Fruit fly (Drosophila melanogaster) whole organism: Measurements from ENCODE around the gene P5cr.
A peak's percentile ranks its signal among the peaks of the same experiment; 100 is the strongest.

Experiments used
- CG8478 ChIP-seq: fragments of >200 bp; optimal IDR thresholded peaks from 2 replicates; lab custom pipeline; 2018; ENCODE audit warnings: inconsistent platforms
- Dll ChIP-seq: fragments of >200 bp; optimal IDR thresholded peaks from 2 replicates; lab custom pipeline; 2017
- EcR ChIP-seq, 2 experiments: fragments of >200 bp; optimal IDR thresholded peaks; 2 replicates each; lab custom pipeline; 2017; ENCODE audit warnings: missing biosample characterization in 2 of 2, missing genetic modification characterization in 2 of 2, missing genetic modification reagents in 2 of 2
- pan ChIP-seq: fragments of >200 bp; optimal IDR thresholded peaks from 2 replicates; lab custom pipeline; 2017
- psq ChIP-seq: fragments of >200 bp; optimal IDR thresholded peaks from 2 replicates; lab custom pipeline; 2017
- usp ChIP-seq: fragments of >200 bp; optimal IDR thresholded peaks from 2 replicates; lab custom pipeline; 2017; ENCODE audit warnings: missing biosample characterization, missing genetic modification characterization, mixed read lengths

The P5cr gene

DNA sequence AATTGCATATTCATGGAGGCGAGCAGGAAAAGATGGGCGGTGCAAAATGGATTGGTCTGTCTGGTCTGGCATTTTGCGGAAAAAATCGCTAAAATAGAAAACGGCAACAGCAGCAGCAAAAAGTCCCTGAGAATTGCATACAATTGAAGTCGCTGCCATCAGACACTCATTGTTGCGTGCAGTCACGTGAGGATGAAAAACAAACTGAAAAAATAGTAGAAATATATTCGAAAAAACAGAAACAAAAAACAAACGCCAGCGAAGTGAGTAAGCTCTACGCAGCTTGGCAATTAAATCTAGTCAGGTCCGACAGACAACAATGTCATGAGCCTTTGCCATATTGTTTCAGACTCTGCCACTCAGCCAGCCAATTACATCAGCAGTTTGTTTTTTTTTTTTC lies 30.6 kb downstream of the P5cr start:
- no peak for TF ChIP-seq psq (lab: Kevin White, UChicago)
- no peak for TF ChIP-seq CG8478 (lab: Kevin White, UChicago)
- TF ChIP-seq EcR (GFP tag; optimal IDR thresholded peaks at IDR 0.05; lab: Kevin White, UChicago), result no peak
- no peak for TF ChIP-seq pan (lab: Kevin White, UChicago)
- no peak for TF ChIP-seq usp (GFP tag; lab: Kevin White, UChicago)
- no peak for TF ChIP-seq Dll (lab: Kevin White, UChicago)

DNA sequence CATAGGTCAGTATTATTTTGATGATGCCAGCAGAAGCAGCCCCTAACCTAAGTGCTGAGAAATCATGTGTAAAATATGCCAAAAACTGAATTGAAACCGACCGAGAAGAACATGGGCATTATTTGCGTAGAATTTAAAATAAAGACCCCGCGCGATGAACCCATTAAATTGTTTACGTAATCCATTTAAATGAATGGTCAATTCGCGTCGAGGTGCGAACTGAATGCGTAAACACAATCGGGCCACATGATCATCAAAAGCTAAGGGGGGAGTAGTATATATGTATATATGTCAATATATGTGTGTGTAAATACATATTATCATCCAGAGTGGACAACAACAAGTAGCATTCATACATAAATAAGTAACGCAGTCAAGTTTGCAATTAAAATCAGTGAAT lies 31.4 kb downstream of the P5cr start:
- no peak for TF ChIP-seq pan (lab: Kevin White, UChicago)
- no peak for TF ChIP-seq usp (GFP tag; lab: Kevin White, UChicago)
- TF ChIP-seq CG8478 (lab: Kevin White, UChicago), result no peak
- TF ChIP-seq Dll (lab: Kevin White, UChicago), result no peak
- TF ChIP-seq psq (lab: Kevin White, UChicago), result no peak
- TF ChIP-seq EcR (GFP tag; optimal IDR thresholded peaks at IDR 0.05; lab: Kevin White, UChicago), result no peak

DNA sequence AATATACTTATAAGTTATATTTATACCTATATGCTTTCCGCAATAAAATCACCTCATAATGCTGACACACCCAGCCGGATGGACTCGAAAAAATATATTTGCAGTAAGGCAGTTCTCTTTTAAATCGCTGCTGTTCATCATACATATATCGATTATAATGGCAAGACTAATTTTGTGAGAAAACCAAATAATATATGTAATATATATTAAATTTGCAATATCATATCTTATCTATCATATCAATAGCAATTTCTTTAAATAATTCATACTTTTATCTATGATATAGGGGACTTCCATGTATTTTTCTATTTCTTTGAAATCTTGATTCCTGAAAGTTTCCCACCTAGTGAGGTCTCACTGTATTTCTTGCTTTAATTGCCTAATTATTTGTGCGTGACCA lies 33.8 kb downstream of the P5cr start:
- no peak for TF ChIP-seq pan (lab: Kevin White, UChicago)
- no peak for TF ChIP-seq Dll (lab: Kevin White, UChicago)
- TF ChIP-seq psq (lab: Kevin White, UChicago), result no peak
- TF ChIP-seq usp (GFP tag; lab: Kevin White, UChicago), result no peak
- TF ChIP-seq EcR (GFP tag; optimal IDR thresholded peaks at IDR 0.05; lab: Kevin White, UChicago), result no peak
- no peak for TF ChIP-seq CG8478 (lab: Kevin White, UChicago)

DNA sequence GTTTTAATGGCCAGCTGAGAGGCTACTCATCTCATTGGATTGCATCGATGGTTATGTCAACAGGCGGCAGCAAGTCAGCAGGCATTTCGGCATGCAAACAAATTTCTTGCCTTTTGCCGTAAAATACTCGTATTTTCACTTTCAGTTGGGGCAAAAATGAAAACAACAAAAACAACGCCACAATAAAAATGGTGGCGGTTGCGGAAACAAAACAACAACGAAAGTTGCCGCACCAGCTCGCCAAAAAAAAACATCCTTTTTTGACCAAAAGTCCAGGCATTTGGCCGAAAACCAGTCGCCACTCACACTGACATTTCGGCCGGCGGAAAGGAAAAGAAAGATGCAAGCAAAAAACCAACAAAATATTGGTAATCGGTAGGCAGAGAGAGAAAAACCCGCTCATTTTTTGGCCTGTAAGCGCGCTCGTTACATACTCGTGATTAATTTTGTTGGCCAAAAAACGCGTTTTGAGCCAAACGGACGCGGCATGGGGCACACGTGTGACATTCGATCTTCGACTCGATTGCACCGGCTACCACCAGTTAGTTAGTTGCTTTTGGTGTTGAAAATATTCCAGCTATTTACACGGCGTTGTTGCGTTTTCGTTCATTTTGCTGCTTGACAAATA lies 35.4 kb downstream of the P5cr start:
- TF ChIP-seq Dll (lab: Kevin White, UChicago), result no peak
- no peak for TF ChIP-seq CG8478 (lab: Kevin White, UChicago)
- TF ChIP-seq usp (GFP tag; lab: Kevin White, UChicago), result no peak
- no peak for TF ChIP-seq pan (lab: Kevin White, UChicago)
- no peak for TF ChIP-seq psq (lab: Kevin White, UChicago)
- TF ChIP-seq EcR (GFP tag; optimal IDR thresholded peaks at IDR 0.05; lab: Kevin White, UChicago), result no peak

DNA sequence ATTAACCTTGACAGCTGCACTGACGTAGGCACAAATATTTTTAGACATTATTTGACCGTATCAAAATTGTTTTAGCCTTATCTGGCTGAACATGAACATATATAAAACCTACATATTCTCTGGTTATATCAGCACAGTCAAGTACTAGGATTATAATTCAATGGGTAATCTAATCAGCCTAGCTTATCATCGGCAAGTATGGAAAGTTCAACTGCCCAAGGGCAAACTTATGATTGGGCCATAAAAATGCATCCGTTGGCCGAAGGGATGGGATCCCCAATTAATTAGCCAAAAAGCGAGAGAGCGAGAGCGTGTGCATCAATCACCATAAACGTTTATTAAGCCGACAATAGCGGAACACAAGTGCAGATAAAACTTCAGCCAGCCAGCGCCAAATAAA lies 36.7 kb downstream of the P5cr start:
- TF ChIP-seq pan (lab: Kevin White, UChicago) (no peak), EcR (GFP tag; optimal IDR thresholded peaks at IDR 0.05; lab: Kevin White, UChicago) (no peak), CG8478 (lab: Kevin White, UChicago) (no peak), usp (GFP tag; lab: Kevin White, UChicago) (no peak), psq (lab: Kevin White, UChicago) (no peak)

DNA sequence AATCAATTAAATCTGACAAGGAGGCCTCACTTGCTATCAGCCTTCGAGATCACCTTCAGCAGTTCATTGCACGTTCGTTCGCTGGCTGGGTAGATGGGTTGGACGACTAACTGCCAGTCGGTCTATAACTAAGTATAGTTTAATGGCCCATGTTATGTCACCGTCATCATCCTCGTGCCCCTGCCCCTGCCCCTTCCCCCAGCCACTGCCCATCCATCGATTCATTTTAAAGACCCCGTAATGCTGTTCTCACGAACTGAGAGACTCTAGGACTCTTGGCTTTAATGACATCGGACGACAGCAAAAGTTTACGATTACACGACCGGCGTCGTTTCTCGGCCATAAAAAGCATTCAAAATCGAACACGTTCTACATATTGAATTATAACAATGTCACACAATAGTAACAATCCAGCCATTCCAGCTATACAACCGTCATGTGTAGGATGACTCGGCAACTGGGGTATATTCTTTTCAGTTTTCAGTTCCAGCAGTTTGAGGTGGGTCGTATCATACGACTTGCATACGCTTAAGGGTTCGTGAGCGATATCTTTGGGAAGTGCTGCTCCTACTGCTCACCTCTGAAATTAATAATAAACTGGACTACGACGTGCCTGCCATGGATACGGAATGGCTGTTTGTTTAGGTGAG lies 38.4 kb downstream of the P5cr start:
- TF ChIP-seq pan (lab: Kevin White, UChicago), result no peak
- no peak for TF ChIP-seq usp (GFP tag; lab: Kevin White, UChicago)
- no peak for TF ChIP-seq CG8478 (lab: Kevin White, UChicago)
- no peak for TF ChIP-seq EcR (GFP tag; optimal IDR thresholded peaks at IDR 0.05; lab: Kevin White, UChicago)
- no peak for TF ChIP-seq psq (lab: Kevin White, UChicago)
- TF ChIP-seq Dll (lab: Kevin White, UChicago), result no peak

DNA sequence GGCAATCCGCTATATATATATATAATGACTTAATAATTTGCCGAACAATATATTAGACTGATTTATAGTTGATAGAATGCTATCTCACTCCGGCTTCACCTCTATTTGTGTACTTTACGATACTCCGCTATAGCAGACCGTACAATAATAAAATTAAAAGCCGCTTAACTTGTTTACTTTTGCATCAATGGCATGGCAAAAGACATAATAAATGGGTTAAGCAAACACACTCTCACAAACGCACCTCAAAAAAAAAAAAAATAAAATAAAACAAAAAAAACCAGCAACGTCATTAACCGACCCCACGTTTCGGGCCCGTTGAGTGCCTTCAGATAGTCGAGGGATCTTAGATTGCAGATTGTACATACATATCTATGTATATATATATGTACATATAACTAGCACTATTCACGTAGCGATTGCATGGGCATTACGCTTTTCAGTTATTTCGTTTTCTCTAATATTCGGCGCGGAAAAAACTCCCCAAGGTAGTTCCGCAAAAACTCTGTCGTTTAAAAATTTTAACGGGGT lies 39.2 kb downstream of the P5cr start:
- TF ChIP-seq psq (lab: Kevin White, UChicago) (no peak), CG8478 (lab: Kevin White, UChicago) (no peak), EcR (GFP tag; optimal IDR thresholded peaks at IDR 0.05; lab: Kevin White, UChicago) (no peak), pan (lab: Kevin White, UChicago) (no peak), usp (GFP tag; lab: Kevin White, UChicago) (no peak), Dll (lab: Kevin White, UChicago) (no peak)

DNA sequence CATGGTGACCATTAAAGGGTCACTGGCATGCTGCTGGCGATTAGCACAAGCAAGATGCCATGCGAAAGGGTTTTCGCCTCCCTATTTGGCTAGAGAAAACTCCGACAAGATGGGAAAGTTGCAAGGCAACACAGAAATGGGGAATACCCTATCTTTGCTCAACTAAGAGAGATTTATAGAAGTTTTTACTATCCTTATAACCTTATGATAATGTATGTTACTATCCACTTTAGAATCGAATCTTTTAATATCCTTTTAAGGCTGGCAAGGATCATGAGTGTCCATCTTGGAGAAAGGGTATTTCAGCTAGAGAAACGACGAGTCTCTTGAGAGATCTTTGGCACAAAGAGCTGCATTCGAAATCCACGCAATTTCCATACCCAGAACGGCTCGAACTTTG lies 41.0 kb downstream of the P5cr start:
- TF ChIP-seq psq (lab: Kevin White, UChicago) (no peak), CG8478 (lab: Kevin White, UChicago) (no peak), Dll (lab: Kevin White, UChicago) (no peak), usp (GFP tag; lab: Kevin White, UChicago) (no peak), EcR (GFP tag; optimal IDR thresholded peaks at IDR 0.05; lab: Kevin White, UChicago) (no peak), pan (lab: Kevin White, UChicago) (no peak)

DNA sequence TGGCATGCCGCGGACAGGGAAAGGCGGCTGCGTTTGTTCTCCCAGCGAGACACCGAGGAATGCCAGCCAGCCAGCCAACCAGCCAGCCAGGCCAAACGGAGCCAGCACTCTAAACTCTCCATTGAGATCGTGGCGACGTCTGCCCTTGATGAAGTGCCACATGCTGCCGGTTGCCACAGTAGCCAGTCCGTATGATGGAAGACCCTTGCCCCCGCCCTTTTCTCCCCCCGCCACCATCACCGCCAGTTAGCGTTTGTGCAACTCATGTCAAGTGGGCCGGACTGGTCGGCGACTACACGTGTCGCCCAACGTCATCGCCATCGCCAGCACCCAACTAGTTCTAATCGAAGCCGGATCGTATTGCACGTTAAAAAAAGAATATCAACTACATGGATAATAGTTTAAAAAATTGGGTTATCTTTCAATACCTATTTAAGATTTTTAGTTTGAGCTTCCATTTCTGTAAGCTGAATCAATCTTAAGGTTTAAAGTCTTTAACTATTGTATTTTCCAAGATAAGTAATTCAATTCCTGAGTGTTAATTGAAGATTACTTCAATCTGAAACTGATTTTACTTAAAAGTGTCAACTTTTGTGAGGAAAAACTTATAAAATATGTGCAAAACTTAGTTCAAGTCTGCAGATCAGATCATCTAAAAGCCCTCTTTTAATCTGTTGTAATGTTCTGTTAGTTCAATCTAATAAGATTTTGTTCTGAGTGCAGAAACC lies 41.7 kb downstream of the P5cr start:
- TF ChIP-seq usp (GFP tag; lab: Kevin White, UChicago) (no peak), Dll (lab: Kevin White, UChicago) (no peak), EcR (GFP tag; optimal IDR thresholded peaks at IDR 0.05; lab: Kevin White, UChicago) (no peak), psq (lab: Kevin White, UChicago) (no peak), pan (lab: Kevin White, UChicago) (no peak), CG8478 (lab: Kevin White, UChicago) (no peak)

DNA sequence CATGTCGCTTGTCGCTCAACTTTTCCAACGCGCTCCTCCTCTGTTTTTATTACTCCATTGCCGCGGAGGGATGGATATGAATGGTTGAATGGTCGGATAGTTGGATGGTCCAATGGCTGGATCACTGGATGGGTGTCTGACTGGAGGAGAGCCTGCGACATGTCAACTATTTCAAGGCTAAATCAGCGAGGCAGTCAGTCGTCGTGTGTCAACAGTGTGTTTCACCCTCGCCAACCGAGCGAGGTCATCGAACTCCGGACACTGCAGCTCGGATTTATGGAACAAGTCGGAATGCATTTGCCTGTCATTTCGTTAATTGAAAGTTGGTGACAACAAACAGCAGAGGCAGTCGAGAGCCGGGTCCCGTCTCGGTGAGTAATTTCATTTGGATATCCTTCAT lies 43.2 kb downstream of the P5cr start:
- TF ChIP-seq EcR (GFP tag; optimal IDR thresholded peaks at IDR 0.05; lab: Kevin White, UChicago) (peak in 1 of 2 experiments; percentile 17), usp (GFP tag; lab: Kevin White, UChicago) (no peak), Dll (lab: Kevin White, UChicago) (no peak)

DNA sequence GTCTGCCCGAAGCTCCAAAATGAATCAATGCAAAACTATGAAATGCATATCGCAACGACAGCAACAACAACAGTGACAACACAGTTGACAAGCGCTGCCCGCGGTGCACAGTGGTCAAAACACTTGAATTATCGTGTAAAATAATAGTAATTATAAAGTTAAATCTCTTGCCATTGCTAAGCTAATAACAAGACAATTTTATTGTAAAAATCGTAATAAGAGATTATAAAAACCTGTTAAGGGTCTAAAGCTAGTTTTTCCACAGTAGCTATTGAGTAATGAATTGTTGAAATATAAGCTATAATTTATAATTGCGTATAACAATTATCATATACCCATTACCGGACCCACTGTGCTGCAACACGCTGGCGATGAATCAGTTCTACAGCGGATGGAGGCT lies 44.3 kb downstream of the P5cr start:
- TF ChIP-seq usp (GFP tag; lab: Kevin White, UChicago) (no peak), EcR (GFP tag; optimal IDR thresholded peaks at IDR 0.05; lab: Kevin White, UChicago) (no peak), psq (lab: Kevin White, UChicago) (no peak), CG8478 (lab: Kevin White, UChicago) (no peak), pan (lab: Kevin White, UChicago) (no peak), Dll (lab: Kevin White, UChicago) (no peak)
